Worm (Caenorhabditis elegans) whole organism, L4 larva: ENCODE results near the gene C08E8.1.

ENCODE experiments used
- F10B5.3 ChIP-seq: sonication (generic microtip); optimal IDR thresholded peaks from 2 replicates; lab custom pipeline; 2016; ENCODE audit warnings: mild to moderate bottlenecking, missing genetic modification characterization, missing compliant biosample characterization
- Y105C5A.15 ChIP-seq: fragments of 200-800 bp; sonication (Bioruptor generic); IDR thresholded peaks from 2 replicates; pipeline ENCODE4 v1.3.6; 2022; ENCODE audit warnings: missing genetic modification characterization, missing compliant biosample characterization
- ama-1 ChIP-seq: fragments of 150-350 bp; optimal IDR thresholded peaks from 2 replicates; lab custom pipeline; 2014; ENCODE audit warnings: inconsistent platforms, mixed read lengths
- lin-38 ChIP-seq: fragments of 200-800 bp; sonication (Bioruptor generic); IDR thresholded peaks from 2 replicates; pipeline ENCODE4 v1.3.6; 2022; ENCODE audit warnings: missing genetic modification reagents, missing genetic modification characterization, missing compliant biosample characterization
- mdt-29 ChIP-seq: fragments of 200-800 bp; sonication (Bioruptor generic); IDR thresholded peaks from 2 replicates; pipeline ENCODE4 v1.3.6; 2022; ENCODE audit warnings: missing genetic modification reagents, missing genetic modification characterization, missing compliant biosample characterization
- pha-4 ChIP-seq, 2 experiments: fragments of 150-350 bp in 1 of 2; fragments of 200-800 bp in 1 of 2; sonication (Bioruptor generic) in 1 of 2; IDR thresholded peaks in 1 of 2; optimal IDR thresholded peaks in 1 of 2; 2 replicates each; pipeline versions ENCODE4 v1.3.6 to Lab custom; 2014 to 2022; ENCODE audit warnings: missing genetic modification characterization in 2 of 2, missing genetic modification reagents in 2 of 2, missing biosample characterization in 1 of 2, missing compliant biosample characterization in 1 of 2
- spr-1 ChIP-seq: sonication (generic microtip); optimal IDR thresholded peaks from 2 replicates; lab custom pipeline; 2016; ENCODE audit warnings: mild to moderate bottlenecking, missing genetic modification characterization, missing compliant biosample characterization

DNA sequence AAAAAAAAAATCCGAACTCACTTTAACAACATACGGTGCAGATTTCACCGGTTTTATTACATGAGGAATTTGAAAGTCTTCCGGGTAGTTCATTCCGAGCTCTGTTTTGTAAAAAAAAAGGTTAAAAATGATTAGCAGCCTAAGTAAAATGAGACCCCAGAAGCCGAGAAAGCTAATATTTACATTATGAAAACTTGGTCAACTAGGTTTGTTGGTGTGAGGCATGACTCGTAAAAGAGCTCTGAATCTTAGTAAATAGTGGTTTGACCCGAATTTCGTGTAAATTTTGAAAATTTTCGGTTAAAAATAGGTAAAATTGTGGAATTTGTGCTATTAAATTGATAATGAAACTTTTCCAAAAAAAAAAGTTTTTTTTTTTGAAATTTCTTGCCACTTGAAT, at the start of gene C08E8.1:
- TF ChIP-seq Y105C5A.15 (GFP tag; lab: Robert Waterston, UW) (no peak), ama-1 (no peak), spr-1 (tag; lab: Kevin White, UChicago) (no peak), lin-38 (GFP tag; lab: Robert Waterston, UW) (no peak), F10B5.3 (tag; lab: Kevin White, UChicago) (no peak), pha-4 (GFP tag; IDR thresholded peaks at IDR 0.05; lab: Robert Waterston, UW) (no peak), pha-4 (tag; optimal IDR thresholded peaks at IDR 0.05; lab: Kevin White, UChicago) (no peak), mdt-29 (GFP tag; lab: Robert Waterston, UW) (no peak)
